Fruit fly (Drosophila melanogaster): ENCODE data around the gene mtSSB.

mtSSB gene

DNA sequence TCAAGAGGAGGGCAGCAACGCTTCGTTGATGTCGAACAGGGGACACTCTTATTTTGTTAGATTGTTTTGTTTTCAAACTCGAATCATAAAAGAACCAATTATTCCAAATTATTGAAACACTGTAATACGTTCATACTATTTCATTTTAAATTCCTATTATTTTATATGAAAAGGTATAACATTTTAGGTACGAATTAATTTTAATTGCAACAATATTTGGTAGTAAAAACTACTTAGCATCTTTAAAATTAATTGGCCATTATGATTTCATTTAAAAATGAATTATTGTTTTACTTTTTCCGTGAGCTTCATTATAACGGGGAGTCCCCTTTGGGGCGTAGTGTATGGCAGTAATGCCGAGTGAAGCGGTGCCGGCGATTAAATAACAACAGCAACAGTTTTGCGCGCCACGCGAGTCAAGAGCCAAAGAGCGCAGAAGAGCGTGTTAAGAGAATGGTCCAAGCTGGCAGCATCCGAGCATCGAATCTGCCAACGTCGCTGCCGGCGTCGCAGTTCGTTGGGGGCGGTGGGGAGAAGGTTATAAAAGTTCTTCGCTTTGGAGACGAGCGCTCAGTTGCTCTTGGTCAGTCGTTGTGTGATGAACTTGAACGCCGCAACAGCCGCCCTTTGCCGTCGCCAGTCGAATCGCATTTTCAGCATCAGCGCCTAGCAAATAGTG is 47.3 kb downstream of the mtSSB start (continued):
- TF ChIP-seq vnd (GFP tag; IDR thresholded peaks at IDR 0.05; ENCODE audit: partially characterized antibody): no peak

DNA sequence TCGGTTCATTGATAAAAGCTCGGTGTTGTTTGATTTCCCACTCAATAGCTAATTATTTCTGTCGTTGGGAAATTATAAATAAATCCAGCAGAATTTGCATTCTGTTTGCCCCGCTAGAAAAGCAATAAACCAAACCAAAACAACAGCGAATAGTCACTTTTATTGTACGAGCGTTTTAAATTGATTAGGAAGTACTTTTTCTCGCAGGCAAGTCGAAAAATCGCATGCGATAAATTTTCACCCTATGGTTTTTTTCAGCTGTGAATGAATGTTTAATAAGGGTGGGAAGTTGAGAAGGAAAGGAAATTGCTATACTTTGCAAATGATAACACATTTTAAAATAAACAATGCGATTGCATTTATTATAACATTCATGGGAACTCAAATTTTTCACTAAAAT is 49.0 kb downstream of the mtSSB start:
- TF ChIP-seq CG33213 (GFP tag; optimal IDR thresholded peaks at IDR 0.05) (no peak), nerfin-1 (tag; optimal IDR thresholded peaks at IDR 0.05) (peak; percentile 49)

DNA sequence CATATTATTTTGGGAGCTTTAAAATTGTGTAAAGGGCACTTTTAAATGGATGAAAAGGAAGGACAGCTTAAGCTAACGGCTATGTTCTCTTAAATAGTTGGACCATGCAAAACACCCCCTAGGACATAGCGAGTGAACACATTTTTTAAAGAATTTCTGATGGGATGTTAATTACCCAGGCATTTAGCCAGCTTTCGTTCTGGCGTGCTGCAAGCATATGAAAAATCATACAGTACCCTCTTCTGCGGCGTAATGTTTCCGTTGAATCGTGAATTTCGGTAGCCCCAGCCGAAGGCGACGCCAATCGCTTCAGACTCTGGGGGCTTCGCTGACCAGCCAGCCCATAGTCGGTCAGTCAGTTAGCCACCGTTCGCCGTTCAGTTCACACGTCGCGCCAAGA is 50.4 kb downstream of the mtSSB start, which contains the start of gene CG6006:
CG6006 (plus strand) TSS at position 301 of the 400 bp plus-strand sequence.
- TF ChIP-seq Med (GFP tag): peak; percentile 28
- TF ChIP-seq Sin3A (optimal IDR thresholded peaks at IDR 0.05): no peak
- TF ChIP-seq Deaf1 (tag; optimal IDR thresholded peaks at IDR 0.05): peak; percentile 42

DNA sequence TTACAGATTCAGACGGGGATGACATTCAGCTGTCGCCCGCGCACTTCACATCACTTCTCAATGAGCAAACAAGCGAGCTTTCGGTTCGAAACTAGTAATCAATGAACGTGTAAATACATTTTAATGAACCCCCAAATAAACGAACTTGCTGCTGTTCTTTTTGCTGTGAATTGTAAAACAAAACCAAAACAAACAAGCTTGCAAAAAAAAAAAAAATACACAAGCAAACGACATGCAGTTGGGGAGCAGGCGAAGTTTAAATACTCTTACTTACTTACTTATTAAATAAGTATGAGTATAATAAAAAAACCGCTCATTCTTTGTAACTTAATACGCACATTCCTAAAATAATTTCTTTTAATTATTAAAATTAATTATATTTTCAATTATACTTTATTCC is 50.8 kb downstream of the mtSSB start:
- TF ChIP-seq Antp (GFP tag; optimal IDR thresholded peaks at IDR 0.05) (no peak), CG2889 (GFP tag; IDR thresholded peaks at IDR 0.05) (no peak), GATAe (GFP tag; conservative IDR thresholded peaks at IDR 0.05) (no peak), CG10209 (GFP tag; optimal IDR thresholded peaks at IDR 0.05) (no peak), CG18764 (GFP tag; optimal IDR thresholded peaks at IDR 0.05) (no peak), nom (GFP tag; optimal IDR thresholded peaks at IDR 0.05) (peak; percentile 24), corto (GFP tag; optimal IDR thresholded peaks at IDR 0.05) (no peak), hbn (GFP tag; IDR thresholded peaks at IDR 0.05; ENCODE audit: partially characterized antibody) (no peak), Doc3 (GFP tag; IDR thresholded peaks at IDR 0.05; ENCODE audit: partially characterized antibody) (no peak), ab (GFP tag; optimal IDR thresholded peaks at IDR 0.05) (no peak), D19A (tag; optimal IDR thresholded peaks at IDR 0.05) (peak; percentile 58), CG9932 (GFP tag; IDR thresholded peaks at IDR 0.05) (no peak), CG2678 (tag; optimal IDR thresholded peaks at IDR 0.05) (peak; percentile 2), CG2875 (GFP tag; optimal IDR thresholded peaks at IDR 0.05) (no peak), Kr (GFP tag; optimal IDR thresholded peaks at IDR 0.05) (no peak), Ssrp (tag; optimal IDR thresholded peaks at IDR 0.05) (no peak), emc (GFP tag; optimal IDR thresholded peaks at IDR 0.05) (no peak), lbe (GFP tag; optimal IDR thresholded peaks at IDR 0.05) (peak; percentile 44), CG10431 (GFP tag; optimal IDR thresholded peaks at IDR 0.05) (no peak), CG8478 (optimal IDR thresholded peaks at IDR 0.05) (no peak), org-1 (GFP tag; optimal IDR thresholded peaks at IDR 0.05) (no peak), Abd-B (GFP tag; optimal IDR thresholded peaks at IDR 0.05) (no peak), gcm (GFP tag; optimal IDR thresholded peaks at IDR 0.05) (no peak), salm (tag; optimal IDR thresholded peaks at IDR 0.05) (no peak), btn (GFP tag; optimal IDR thresholded peaks at IDR 0.05) (no peak), lmd (GFP tag; IDR thresholded peaks at IDR 0.05) (no peak), nmo (GFP tag; optimal IDR thresholded peaks at IDR 0.05) (no peak), tll (GFP tag; optimal IDR thresholded peaks at IDR 0.05) (no peak), chm (GFP tag; IDR thresholded peaks at IDR 0.05) (no peak), Dll (GFP tag; IDR thresholded peaks at IDR 0.05; ENCODE audit: partially characterized antibody) (no peak), CG15514 (GFP tag; optimal IDR thresholded peaks at IDR 0.05) (no peak), oc (tag; optimal IDR thresholded peaks at IDR 0.05) (no peak), gfzf (GFP tag; optimal IDR thresholded peaks at IDR 0.05) (no peak), CG2202 (tag; optimal IDR thresholded peaks at IDR 0.05) (no peak), CG11247 (GFP tag; IDR thresholded peaks at IDR 0.05) (no peak), CG2199 (GFP tag; IDR thresholded peaks at IDR 0.05) (no peak), CG14667 (GFP tag; IDR thresholded peaks at IDR 0.05) (no peak), CG7839 (tag; optimal IDR thresholded peaks at IDR 0.05) (no peak), unpg (GFP tag; optimal IDR thresholded peaks at IDR 0.05) (no peak)

All from whole organism, embryonic.